Worm (Caenorhabditis elegans) whole organism, L1 larva: ENCODE data around the gene pqn-70.

Source experiments
- C34B4.2 ChIP-seq: sonication (generic microtip); optimal IDR thresholded peaks from 2 replicates; lab custom pipeline; 2017; ENCODE audit warnings: mild to moderate bottlenecking, missing genetic modification characterization, missing compliant biosample characterization
- F16B12.6 ChIP-seq: fragments of 150-350 bp; optimal IDR thresholded peaks from 2 replicates; lab custom pipeline; 2014; ENCODE audit warnings: missing biosample characterization, missing genetic modification characterization
- ceh-8 ChIP-seq: fragments of 200-800 bp; sonication (Bioruptor generic); optimal IDR thresholded peaks from 2 replicates; lab custom pipeline; 2018; ENCODE audit warnings: mild to moderate bottlenecking, missing genetic modification characterization, moderate library complexity, missing compliant biosample characterization
- ceh-82 ChIP-seq, 3 experiments: fragments of 150-350 bp in 1 of 3; sonication (generic microtip) in 2 of 3; optimal IDR thresholded peaks; 2 replicates each; lab custom pipeline; 2014 to 2017; ENCODE audit warnings: missing biosample characterization in 3 of 3, missing genetic modification characterization in 3 of 3
- ces-1 ChIP-seq: fragments of 150-350 bp; optimal IDR thresholded peaks from 2 replicates; lab custom pipeline; 2014; ENCODE audit warnings: missing biosample characterization, missing genetic modification reagents, missing genetic modification characterization
- dpl-1 ChIP-seq, 3 experiments: fragments of 150-350 bp in 2 of 3; sonication (generic microtip) in 1 of 3; optimal IDR thresholded peaks; 2 replicates each; lab custom pipeline; 2014 to 2017; ENCODE audit warnings: missing biosample characterization in 3 of 3, missing genetic modification characterization in 3 of 3, missing genetic modification reagents in 3 of 3
- dsc-1 ChIP-seq: sonication (generic microtip); optimal IDR thresholded peaks from 2 replicates; lab custom pipeline; 2016; ENCODE audit warnings: mild to moderate bottlenecking, missing genetic modification characterization, missing compliant biosample characterization
- efl-1 ChIP-seq, 4 experiments: fragments of 150-350 bp; optimal IDR thresholded peaks in 3 of 4; peaks in 1 of 4; 1 replicate in 1 of 4; 2 replicates in 3 of 4; lab custom pipeline; 2014; ENCODE audit warnings: missing biosample characterization in 2 of 4, missing genetic modification characterization in 2 of 4, missing genetic modification reagents in 2 of 4
- ets-5 ChIP-seq: fragments of 200-800 bp; sonication (Bioruptor generic); IDR thresholded peaks from 2 replicates; pipeline ENCODE4 v1.3.6; 2022; ENCODE audit warnings: missing genetic modification characterization, missing compliant biosample characterization
- fkh-10 ChIP-seq: sonication (generic microtip); optimal IDR thresholded peaks from 2 replicates; lab custom pipeline; 2017; ENCODE audit warnings: missing biosample characterization, missing genetic modification reagents, missing genetic modification characterization
- fkh-4 ChIP-seq: sonication (generic microtip); optimal IDR thresholded peaks from 2 replicates; lab custom pipeline; 2016; ENCODE audit warnings: missing compliant biosample characterization, missing genetic modification characterization, borderline replicate concordance
- fkh-8 ChIP-seq: sonication (generic microtip); optimal IDR thresholded peaks from 2 replicates; lab custom pipeline; 2016; ENCODE audit warnings: mild to moderate bottlenecking, missing genetic modification characterization, missing compliant biosample characterization
- fos-1 ChIP-seq: fragments of 150-350 bp; optimal IDR thresholded peaks from 2 replicates; lab custom pipeline; 2014; ENCODE audit warnings: missing biosample characterization, missing genetic modification characterization
- grh-1 ChIP-seq: fragments of 200-800 bp; sonication (Bioruptor generic); IDR thresholded peaks from 2 replicates; pipeline ENCODE4 v1.3.6; 2022; ENCODE audit warnings: missing genetic modification reagents, missing genetic modification characterization, missing compliant biosample characterization
- hlh-4 ChIP-seq: sonication (generic microtip); optimal IDR thresholded peaks from 2 replicates; lab custom pipeline; 2016; ENCODE audit warnings: mild to moderate bottlenecking, missing genetic modification characterization, missing compliant biosample characterization
- isw-1 ChIP-seq: fragments of 200-800 bp; sonication (Bioruptor generic); IDR thresholded peaks from 2 replicates; pipeline ENCODE4 v1.3.6; 2022; ENCODE audit warnings: missing genetic modification characterization, missing compliant biosample characterization
- jun-1 ChIP-seq: fragments of 150-350 bp; optimal IDR thresholded peaks from 2 replicates; lab custom pipeline; 2014; ENCODE audit warnings: missing biosample characterization, missing genetic modification reagents, missing genetic modification characterization
- lin-13 ChIP-seq: fragments of 150-350 bp; optimal IDR thresholded peaks from 2 replicates; lab custom pipeline; 2014; ENCODE audit warnings: missing biosample characterization, missing genetic modification reagents, missing genetic modification characterization
- lin-14 ChIP-seq: fragments of 200-800 bp; sonication (Bioruptor generic); optimal IDR thresholded peaks from 2 replicates; lab custom pipeline; 2018; ENCODE audit warnings: mild to moderate bottlenecking, missing genetic modification characterization, moderate library complexity, missing compliant biosample characterization
- lin-35 ChIP-seq, 2 experiments: fragments of 150-350 bp; optimal IDR thresholded peaks; 2 replicates each; lab custom pipeline; 2014; ENCODE audit warnings: missing biosample characterization in 2 of 2, missing genetic modification characterization in 2 of 2, missing genetic modification reagents in 2 of 2
- mdl-1 ChIP-seq, 2 experiments: fragments of 150-350 bp; optimal IDR thresholded peaks; 2 replicates each; lab custom pipeline; 2014 to 2017; ENCODE audit warnings: missing biosample characterization in 2 of 2, missing genetic modification characterization in 2 of 2, inconsistent platforms in 1 of 2
- nhr-11 ChIP-seq: fragments of 150-350 bp; optimal IDR thresholded peaks from 2 replicates; lab custom pipeline; 2014; ENCODE audit warnings: missing biosample characterization, missing genetic modification characterization
- nhr-12 ChIP-seq: sonication (generic microtip); optimal IDR thresholded peaks from 2 replicates; lab custom pipeline; 2017; ENCODE audit warnings: missing biosample characterization, missing genetic modification characterization
- nhr-20 ChIP-seq: sonication (generic microtip); optimal IDR thresholded peaks from 2 replicates; lab custom pipeline; 2016; ENCODE audit warnings: mild to moderate bottlenecking, missing genetic modification characterization, missing compliant biosample characterization
- nhr-28 ChIP-seq: fragments of 150-350 bp; optimal IDR thresholded peaks from 2 replicates; lab custom pipeline; 2014; ENCODE audit warnings: missing biosample characterization, missing genetic modification characterization
- nhr-47 ChIP-seq: sonication (generic microtip); optimal IDR thresholded peaks from 2 replicates; lab custom pipeline; 2016; ENCODE audit warnings: mild to moderate bottlenecking, missing genetic modification characterization, moderate library complexity, missing compliant biosample characterization
- nhr-71 ChIP-seq: sonication (generic microtip); optimal IDR thresholded peaks from 2 replicates; lab custom pipeline; 2016; ENCODE audit warnings: mild to moderate bottlenecking, missing genetic modification characterization, moderate library complexity, missing compliant biosample characterization
- nhr-77 ChIP-seq: fragments of 150-350 bp; optimal IDR thresholded peaks from 2 replicates; lab custom pipeline; 2014; ENCODE audit warnings: missing biosample characterization, missing genetic modification characterization
- nhr-84 ChIP-seq: sonication (generic microtip); optimal IDR thresholded peaks from 2 replicates; lab custom pipeline; 2017; ENCODE audit warnings: missing biosample characterization, missing genetic modification characterization
- pax-3 ChIP-seq: fragments of 200-800 bp; sonication (Bioruptor generic); optimal IDR thresholded peaks from 2 replicates; lab custom pipeline; 2018; ENCODE audit warnings: mild to moderate bottlenecking, missing genetic modification characterization, moderate library complexity, missing compliant biosample characterization
- pqm-1 ChIP-seq: sonication (generic microtip); optimal IDR thresholded peaks from 3 replicates; lab custom pipeline; 2017; ENCODE audit warnings: missing biosample characterization, missing genetic modification characterization
- snu-23 ChIP-seq: sonication (generic microtip); optimal IDR thresholded peaks from 2 replicates; lab custom pipeline; 2016; ENCODE audit warnings: missing genetic modification characterization, missing compliant biosample characterization
- sox-4 ChIP-seq: sonication (generic microtip); optimal IDR thresholded peaks from 2 replicates; lab custom pipeline; 2016; ENCODE audit warnings: missing genetic modification characterization, missing compliant biosample characterization
- sup-37 ChIP-seq: fragments of 200-800 bp; sonication (Bioruptor generic); optimal IDR thresholded peaks from 2 replicates; lab custom pipeline; 2018; ENCODE audit warnings: mild to moderate bottlenecking, missing genetic modification characterization, missing compliant biosample characterization
- swsn-7 ChIP-seq: sonication (generic microtip); optimal IDR thresholded peaks from 2 replicates; lab custom pipeline; 2016; ENCODE audit warnings: missing genetic modification characterization, missing compliant biosample characterization
- tbx-2 ChIP-seq: sonication (generic microtip); optimal IDR thresholded peaks from 2 replicates; lab custom pipeline; 2016; ENCODE audit warnings: missing genetic modification characterization, missing compliant biosample characterization
- tlp-1 ChIP-seq: fragments of 150-350 bp; optimal IDR thresholded peaks from 2 replicates; lab custom pipeline; 2014; ENCODE audit warnings: missing biosample characterization, missing genetic modification characterization
- unc-30 ChIP-seq: sonication (generic microtip); optimal IDR thresholded peaks from 2 replicates; lab custom pipeline; 2017; ENCODE audit warnings: missing biosample characterization, missing genetic modification characterization
- unc-86 ChIP-seq: sonication (generic microtip); optimal IDR thresholded peaks from 2 replicates; lab custom pipeline; 2016; ENCODE audit warnings: missing genetic modification characterization, missing compliant biosample characterization
- unc-98 ChIP-seq: fragments of 200-800 bp; sonication (Bioruptor generic); IDR thresholded peaks from 2 replicates; pipeline ENCODE4 v1.3.6; 2022; ENCODE audit warnings: missing genetic modification characterization, missing compliant biosample characterization
- vab-15 ChIP-seq: sonication (generic microtip); optimal IDR thresholded peaks from 2 replicates; lab custom pipeline; 2017; ENCODE audit warnings: missing genotype, mild to moderate bottlenecking, missing genetic modification characterization, missing compliant biosample characterization
- zip-4 ChIP-seq: fragments of 200-800 bp; sonication (Bioruptor generic); optimal IDR thresholded peaks from 2 replicates; lab custom pipeline; 2018; ENCODE audit warnings: mild to moderate bottlenecking, missing genetic modification characterization, moderate library complexity, missing compliant biosample characterization
- ztf-11 ChIP-seq, 2 experiments: sonication (generic microtip); optimal IDR thresholded peaks; 2 replicates each; lab custom pipeline; 2016 to 2017; ENCODE audit warnings: missing genetic modification characterization in 2 of 2, missing biosample characterization in 1 of 2, missing compliant biosample characterization in 1 of 2

The pqn-70 gene

ce11 chrV:11216137-11216536 is 12.4 kb downstream of the pqn-70 start:
- TF ChIP-seq ceh-8 (GFP tag; lab: Kevin White, UChicago) = no peak
- no peak for TF ChIP-seq vab-15 (tag; lab: Kevin White, UChicago)
- no peak for TF ChIP-seq hlh-4 (tag; lab: Kevin White, UChicago)
- TF ChIP-seq isw-1 (GFP tag; lab: Robert Waterston, UW) = no peak
- no peak for TF ChIP-seq lin-13 (GFP tag; lab: Kevin White, UChicago)
- TF ChIP-seq jun-1 (tag; lab: Kevin White, UChicago) = no peak
- no peak for TF ChIP-seq dsc-1 (tag; lab: Kevin White, UChicago)
- no peak for TF ChIP-seq tlp-1 (tag; lab: Kevin White, UChicago)
- no peak for TF ChIP-seq mdl-1 (tag; optimal IDR thresholded peaks at IDR 0.05; lab: Kevin White, UChicago)
- no peak for TF ChIP-seq nhr-84 (tag; lab: Kevin White, UChicago)
- no peak for TF ChIP-seq sup-37 (GFP tag; lab: Kevin White, UChicago)
- no peak for TF ChIP-seq fkh-4 (tag; lab: Kevin White, UChicago)
- no peak for TF ChIP-seq sox-4 (tag; lab: Kevin White, UChicago)
- TF ChIP-seq lin-14 (GFP tag; lab: Kevin White, UChicago) = no peak
- no peak for TF ChIP-seq nhr-77 (tag; lab: Kevin White, UChicago)
- TF ChIP-seq F16B12.6 (tag; lab: Kevin White, UChicago) = no peak
- no peak for TF ChIP-seq tbx-2 (tag; lab: Kevin White, UChicago)

ce11 chrV:11214569-11214968 is 13.9 kb downstream of the pqn-70 start:
- TF ChIP-seq dpl-1 (GFP tag; optimal IDR thresholded peaks at IDR 0.05; lab: Kevin White, UChicago) (no peak), dsc-1 (tag; lab: Kevin White, UChicago) (peak; percentile 58)

DNA sequence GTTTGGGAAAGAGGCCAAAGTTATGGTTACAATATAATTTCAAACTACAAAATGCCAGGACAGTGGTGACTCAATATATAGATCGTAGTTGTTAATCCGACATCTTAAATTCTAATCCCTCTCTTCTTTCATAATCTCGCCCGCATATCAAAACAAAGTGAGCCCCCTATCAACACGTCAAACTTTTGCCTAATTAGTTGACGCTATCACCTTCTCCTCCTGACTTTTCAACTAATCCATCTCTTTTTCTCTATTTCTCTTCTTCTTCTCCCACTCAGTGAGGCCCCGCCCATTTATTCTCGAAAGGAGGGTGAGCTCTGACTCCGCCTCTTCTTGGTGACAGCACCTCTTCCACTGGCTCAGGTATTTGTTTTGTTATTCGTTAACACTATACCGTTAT is 17.2 kb downstream of the pqn-70 start:
- TF ChIP-seq unc-98 (GFP tag; lab: Robert Waterston, UW) = no peak
- TF ChIP-seq nhr-71 (tag; lab: Kevin White, UChicago) = no peak
- no peak for TF ChIP-seq unc-30 (tag; lab: Kevin White, UChicago)
- peak; percentile 70 for TF ChIP-seq fkh-8 (tag; lab: Kevin White, UChicago)
- no peak for TF ChIP-seq efl-1 (optimal IDR thresholded peaks at IDR 0.05; lab: Kevin White, UChicago)
- TF ChIP-seq efl-1 (GFP tag; optimal IDR thresholded peaks at IDR 0.05 in 1 of 2; lab: Kevin White, UChicago) = no peak
- peak; percentile 4 for TF ChIP-seq nhr-20 (tag; lab: Kevin White, UChicago)
- TF ChIP-seq grh-1 (GFP tag; lab: Robert Waterston, UW) = no peak
- no peak for TF ChIP-seq nhr-11 (tag; lab: Kevin White, UChicago)
- TF ChIP-seq isw-1 (GFP tag; lab: Robert Waterston, UW) = no peak
- no peak for TF ChIP-seq fos-1 (tag; lab: Kevin White, UChicago)
- TF ChIP-seq nhr-28 (tag; lab: Kevin White, UChicago) = no peak
- TF ChIP-seq lin-35 (GFP tag; optimal IDR thresholded peaks at IDR 0.05; lab: Kevin White, UChicago) = no peak
- no peak for TF ChIP-seq unc-86 (tag; lab: Kevin White, UChicago)
- no peak for TF ChIP-seq snu-23 (GFP tag; lab: Kevin White, UChicago)
- TF ChIP-seq nhr-12 (tag; lab: Kevin White, UChicago) = no peak
- no peak for TF ChIP-seq tlp-1 (tag; lab: Kevin White, UChicago)
- peak; percentile 9 for TF ChIP-seq fkh-10 (GFP tag; lab: Kevin White, UChicago)
- no peak for TF ChIP-seq zip-4 (GFP tag; lab: Kevin White, UChicago)
- TF ChIP-seq vab-15 (tag; lab: Kevin White, UChicago) = no peak
- no peak for TF ChIP-seq ets-5 (GFP tag; lab: Robert Waterston, UW)
- peak; percentile 45 for TF ChIP-seq nhr-47
- no peak for TF ChIP-seq ztf-11 (tag; optimal IDR thresholded peaks at IDR 0.05; lab: Kevin White, UChicago)
- TF ChIP-seq C34B4.2 (tag; lab: Kevin White, UChicago) = no peak
- peak; percentile 47 for TF ChIP-seq pax-3
- no peak for TF ChIP-seq ceh-82 (tag; optimal IDR thresholded peaks at IDR 0.05; lab: Kevin White, UChicago)
- TF ChIP-seq dsc-1 (tag; lab: Kevin White, UChicago) = peak; percentile 96
- TF ChIP-seq ces-1 (GFP tag; lab: Kevin White, UChicago) = no peak
- no peak for TF ChIP-seq swsn-7
- TF ChIP-seq pqm-1 (tag; lab: Kevin White, UChicago) = no peak
- TF ChIP-seq, all 84 proteins: peak for 6
